Fruit fly (Drosophila melanogaster): ENCODE results near the gene rin.

rin gene

DNA sequence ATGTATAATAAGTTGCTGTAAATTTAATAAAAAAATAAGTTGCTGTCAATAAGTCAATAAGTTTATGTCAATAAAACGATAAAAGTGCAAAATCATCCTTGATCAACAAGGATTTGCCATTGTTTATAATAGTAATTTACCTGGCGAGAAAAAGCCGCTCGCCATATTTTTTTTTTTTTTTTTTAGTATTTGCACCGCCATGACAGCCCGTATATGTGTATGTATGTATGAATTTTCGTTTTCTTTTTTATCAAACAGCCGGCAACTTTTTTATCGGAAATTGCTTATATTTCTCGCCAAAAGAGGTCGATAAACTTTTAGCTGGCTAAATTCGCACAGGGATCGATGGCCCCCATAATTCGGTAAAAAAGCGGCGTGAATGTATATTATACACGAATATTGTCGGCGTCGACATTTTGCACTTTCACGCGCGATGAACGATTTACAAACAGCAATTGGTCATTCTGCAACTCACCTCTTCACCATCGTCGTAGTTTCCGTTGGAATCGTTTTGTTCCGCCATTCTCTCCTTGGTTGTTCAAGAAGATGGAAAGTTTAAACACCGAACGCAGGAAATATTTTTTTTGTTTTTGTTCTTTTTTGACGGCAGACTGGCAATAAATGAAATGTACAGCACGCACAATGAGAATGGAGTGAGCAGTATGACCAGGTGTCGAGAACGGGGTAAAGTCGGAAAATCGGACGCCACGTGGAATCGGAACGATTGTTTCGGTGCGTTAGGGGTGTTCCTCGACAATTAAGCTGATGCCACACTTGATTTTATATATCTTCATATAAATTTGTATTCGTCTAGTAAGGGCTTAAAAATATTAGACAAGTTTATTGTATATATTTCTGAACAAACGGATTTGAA is 13.3 kb downstream of the rin start, which contains the start of gene Hrb87F:
Gene Hrb87F, minus strand, starts transcription at position 667 of the 874 bp plus-strand sequence.
- no peak for TF ChIP-seq CG13204 (GFP tag; optimal IDR thresholded peaks at IDR 0.05)
- TF ChIP-seq Ets98B (GFP tag; IDR thresholded peaks at IDR 0.05) = no peak
- no peak for TF ChIP-seq rn (GFP tag; IDR thresholded peaks at IDR 0.05)
- no peak for TF ChIP-seq Pif1A (GFP tag; optimal IDR thresholded peaks at IDR 0.05)
- TF ChIP-seq fd96Ca (GFP tag; IDR thresholded peaks at IDR 0.05) = peak; percentile 38; the same call in 1 of the 3 replicates
- no peak for TF ChIP-seq D1 (tag; optimal IDR thresholded peaks at IDR 0.05)
- no peak for TF ChIP-seq CG14655 (GFP tag; optimal IDR thresholded peaks at IDR 0.05)
- TF ChIP-seq Pif1B (GFP tag; optimal IDR thresholded peaks at IDR 0.05) = no peak
- no peak for TF ChIP-seq CG8301 (tag; optimal IDR thresholded peaks at IDR 0.05)
- TF ChIP-seq gl (tag; optimal IDR thresholded peaks at IDR 0.05) = peak; percentile 45
- TF ChIP-seq CG34367 (tag; optimal IDR thresholded peaks at IDR 0.05) = no peak
- TF ChIP-seq CG4496 (GFP tag; IDR thresholded peaks at IDR 0.05) = peak; percentile 61
- TF ChIP-seq CG17806 (tag; optimal IDR thresholded peaks at IDR 0.05) = no peak
- TF ChIP-seq EcR (GFP tag; optimal IDR thresholded peaks at IDR 0.05) = peak; percentile 81
- no peak for TF ChIP-seq CG10348 (GFP tag; IDR thresholded peaks at IDR 0.05)
- TF ChIP-seq CG32121 (GFP tag; IDR thresholded peaks at IDR 0.05) = 0 out of 2 replicates have a peak, but pooled peaks have one; percentile 18
- TF ChIP-seq CG8159 (tag; optimal IDR thresholded peaks at IDR 0.05) = no peak
- peak; percentile 23 for TF ChIP-seq CG15710 (tag; optimal IDR thresholded peaks at IDR 0.05)
- no peak for TF ChIP-seq CG9948 (tag; optimal IDR thresholded peaks at IDR 0.05)
- no peak for TF ChIP-seq Snoo (tag; optimal IDR thresholded peaks at IDR 0.05)
- peak; percentile 5; the same call in 1 of the 2 replicates for TF ChIP-seq CG12605 (GFP tag; IDR thresholded peaks at IDR 0.05)

DNA sequence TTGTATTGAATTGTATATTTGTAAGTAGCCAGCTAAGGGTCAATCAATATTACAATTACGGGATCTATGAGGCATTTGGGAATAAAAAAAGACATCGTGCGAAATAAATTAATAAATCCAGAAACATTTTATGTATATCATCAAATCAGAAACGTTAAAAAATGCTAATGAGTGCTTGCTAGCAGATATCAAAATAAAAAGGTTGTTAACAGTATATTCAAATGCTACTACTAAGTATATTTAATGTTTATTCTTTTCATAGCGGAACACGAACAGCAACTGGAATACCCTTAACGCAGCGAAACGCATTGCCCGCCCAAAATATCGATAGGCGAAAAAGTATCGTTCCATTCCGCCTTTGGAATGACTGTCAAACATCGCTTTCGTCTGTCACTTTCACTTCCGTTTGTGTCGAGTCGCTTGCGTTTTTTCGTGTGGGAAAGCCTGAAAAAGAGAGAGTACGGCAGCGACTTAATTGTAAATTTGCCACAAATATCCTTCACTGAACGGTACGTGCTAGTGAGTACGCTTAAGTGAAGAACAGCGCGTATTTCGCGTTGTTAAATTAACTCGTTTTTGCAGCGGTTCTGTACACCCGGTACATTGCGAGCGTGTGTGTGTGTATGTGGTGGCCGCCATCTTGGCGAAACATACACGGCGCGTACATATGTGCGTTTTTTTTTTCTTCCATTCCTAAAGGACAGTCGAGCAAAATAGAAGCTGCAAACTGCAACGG is 14.3 kb downstream of the rin start, which contains the start of gene B52:
Gene B52, plus strand, starts transcription at position 388 of the 736 bp plus-strand sequence.
- TF ChIP-seq CG9948 (tag; optimal IDR thresholded peaks at IDR 0.05) (no peak), CG13204 (GFP tag; optimal IDR thresholded peaks at IDR 0.05) (no peak), Snoo (tag; optimal IDR thresholded peaks at IDR 0.05) (peak; percentile 73), CG10348 (GFP tag; IDR thresholded peaks at IDR 0.05) (no peak), Ets98B (GFP tag; IDR thresholded peaks at IDR 0.05) (peak; percentile 43), CG8159 (tag; optimal IDR thresholded peaks at IDR 0.05) (no peak), Pif1B (GFP tag; optimal IDR thresholded peaks at IDR 0.05) (peak; percentile 54), gl (tag; optimal IDR thresholded peaks at IDR 0.05) (peak; percentile 48), CG15710 (tag; optimal IDR thresholded peaks at IDR 0.05) (peak; percentile 18), EcR (GFP tag; optimal IDR thresholded peaks at IDR 0.05) (peak; percentile 23), CG17806 (tag; optimal IDR thresholded peaks at IDR 0.05) (no peak), fd96Ca (GFP tag; IDR thresholded peaks at IDR 0.05) (peak; percentile 30; the same call in 1 of the 3 replicates), CG32121 (GFP tag; IDR thresholded peaks at IDR 0.05) (peak; percentile 30; the same call in 1 of the 2 replicates), CG14655 (GFP tag; optimal IDR thresholded peaks at IDR 0.05) (no peak), CG8301 (tag; optimal IDR thresholded peaks at IDR 0.05) (peak; percentile 44), CG4496 (GFP tag; IDR thresholded peaks at IDR 0.05) (peak; percentile 60; the same call in 1 of the 3 replicates), Pif1A (GFP tag; optimal IDR thresholded peaks at IDR 0.05) (peak; percentile 44), D1 (tag; optimal IDR thresholded peaks at IDR 0.05) (no peak), rn (GFP tag; IDR thresholded peaks at IDR 0.05) (no peak), CG34367 (tag; optimal IDR thresholded peaks at IDR 0.05) (peak; percentile 31), CG12605 (GFP tag; IDR thresholded peaks at IDR 0.05) (0 out of 2 replicates have a peak, but pooled peaks have one; percentile 33)

DNA sequence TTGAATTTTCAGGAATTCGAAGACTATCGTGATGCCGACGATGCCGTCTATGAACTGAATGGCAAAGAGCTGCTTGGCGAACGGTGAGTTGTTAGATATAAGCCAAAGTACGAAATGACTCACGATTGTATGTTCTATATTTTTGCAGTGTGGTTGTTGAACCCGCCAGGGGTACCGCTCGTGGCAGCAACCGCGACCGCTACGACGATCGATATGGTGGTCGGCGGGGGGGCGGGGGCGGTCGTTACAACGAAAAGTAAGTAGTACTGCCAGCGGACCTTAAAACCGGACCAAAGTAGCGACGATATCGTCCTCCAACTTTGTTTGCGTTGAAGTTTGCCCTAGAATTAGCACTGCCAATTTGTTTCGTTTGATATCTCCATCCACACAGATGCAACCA is 15.3 kb downstream of the rin start:
- TF ChIP-seq CG32121 (GFP tag; IDR thresholded peaks at IDR 0.05) = no peak

DNA sequence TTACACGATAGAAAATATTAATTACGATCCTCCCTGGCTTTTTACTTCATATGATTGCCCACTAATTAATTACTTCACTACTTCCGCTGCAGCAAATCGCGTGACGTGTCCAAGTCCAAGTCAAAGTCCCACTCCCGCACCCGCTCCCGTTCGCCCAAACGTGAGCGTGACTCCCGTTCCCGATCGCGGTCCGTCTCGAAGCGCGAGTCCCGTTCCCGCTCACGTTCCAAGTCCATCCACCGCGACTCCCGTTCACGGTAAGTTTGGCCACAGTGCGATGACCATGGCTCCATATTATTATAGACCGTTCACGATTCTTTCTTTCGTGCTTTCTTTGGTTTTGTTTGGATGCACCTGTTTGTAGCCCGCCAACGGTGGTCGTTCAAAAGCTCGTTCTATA is 19.2 kb downstream of the rin start:
- TF ChIP-seq CG32121 (GFP tag; IDR thresholded peaks at IDR 0.05) (no peak), Snoo (tag; optimal IDR thresholded peaks at IDR 0.05) (no peak), CG14655 (GFP tag; optimal IDR thresholded peaks at IDR 0.05) (no peak), CG8159 (tag; optimal IDR thresholded peaks at IDR 0.05) (no peak), CG34367 (tag; optimal IDR thresholded peaks at IDR 0.05) (no peak), Ets98B (GFP tag; IDR thresholded peaks at IDR 0.05) (no peak), Pif1A (GFP tag; optimal IDR thresholded peaks at IDR 0.05) (no peak)

DNA sequence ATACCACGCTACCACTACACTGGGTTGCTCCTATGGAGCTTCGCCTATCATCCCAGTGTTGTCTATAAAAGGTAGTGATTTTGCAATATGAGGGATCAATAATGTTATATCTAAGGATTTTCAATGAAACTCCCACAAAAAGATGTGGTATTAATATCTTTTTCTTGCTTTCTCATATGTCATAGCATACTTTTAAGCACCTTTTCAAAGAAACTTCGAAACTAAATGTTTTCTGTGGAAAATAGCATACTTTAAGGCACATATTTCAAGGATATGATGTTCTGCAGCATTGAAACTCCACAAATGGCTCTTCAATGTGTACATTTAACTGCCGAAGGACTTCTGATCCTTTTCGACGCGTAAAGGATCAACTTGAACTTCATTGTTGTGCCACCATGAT is 26.1 kb downstream of the rin start:
- TF ChIP-seq Pif1A (GFP tag; optimal IDR thresholded peaks at IDR 0.05) (no peak), CG34367 (tag; optimal IDR thresholded peaks at IDR 0.05) (no peak)

DNA sequence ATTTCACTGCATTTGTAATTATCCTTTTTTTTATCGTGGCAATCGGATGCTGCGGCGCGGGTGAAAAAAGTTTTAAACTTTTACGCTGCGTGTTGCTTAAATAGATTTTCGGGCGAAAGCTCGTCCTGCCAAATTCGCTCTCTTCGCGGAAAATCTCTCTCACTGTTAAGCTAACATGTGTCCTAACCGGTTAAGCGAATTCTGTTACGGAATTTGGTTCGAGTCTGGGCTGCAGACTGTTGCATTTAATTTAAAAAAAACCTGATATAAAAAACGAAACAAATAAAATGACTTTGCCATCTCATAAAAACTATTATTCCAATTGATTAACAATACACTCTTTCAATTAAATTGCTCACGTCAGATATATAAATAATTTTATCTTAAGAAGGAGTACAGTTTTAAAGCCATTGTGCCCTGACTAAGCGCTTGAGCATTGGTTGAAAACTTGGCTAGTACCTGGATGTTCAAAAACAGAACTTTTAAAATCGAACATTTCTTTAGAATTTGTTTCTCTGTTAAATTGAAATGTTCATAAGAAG is 27.8 kb downstream of the rin start, which contains the start of gene Task6:
Gene Task6, minus strand, starts transcription at position 51 of the 542 bp plus-strand sequence.
- TF ChIP-seq CG12605 (GFP tag; IDR thresholded peaks at IDR 0.05) = no peak

All from whole organism, pupa.